Fruit fly (Drosophila melanogaster): ENCODE results near the gene Muc14A.
A peak's percentile ranks its signal among the peaks of the same experiment; 100 is the strongest.

Muc14A gene

DNA sequence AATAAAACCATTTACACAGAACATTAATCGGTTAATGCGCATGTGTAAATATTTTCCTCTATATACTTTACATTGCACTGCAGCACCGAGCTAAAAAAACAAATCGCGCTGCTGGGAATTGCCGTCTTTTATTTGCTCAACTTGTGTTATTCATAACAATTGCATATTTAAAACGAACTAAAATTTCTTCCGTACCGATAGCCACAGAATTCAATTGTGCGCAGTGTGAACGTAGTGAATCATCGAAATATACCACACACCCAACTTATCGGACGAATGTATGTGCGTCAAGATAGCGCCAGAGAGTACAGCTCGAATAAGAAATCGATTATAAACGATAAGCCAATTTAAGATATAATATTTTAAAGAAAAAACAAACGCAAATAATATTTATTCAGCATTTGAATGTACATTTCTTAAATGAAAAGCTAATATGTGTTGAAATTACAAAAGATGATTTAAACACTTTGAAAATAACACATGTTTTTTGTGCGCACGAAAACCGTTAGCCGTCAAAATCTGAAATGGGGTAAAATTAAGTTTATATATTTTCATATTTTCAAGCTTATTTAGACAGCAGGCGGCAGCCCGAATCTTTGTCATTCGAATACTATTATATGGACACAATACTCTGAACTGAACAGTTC is 3.2 kb upstream of the Muc14A start, which contains the start of the genes vap and CG12698:
vap (minus strand) TSS at position 262 of the 647 bp plus-strand sequence.
CG12698 (plus strand) TSS at position 597 of the 647 bp plus-strand sequence.
- TF ChIP-seq ovo (GFP tag; optimal IDR thresholded peaks at IDR 0.05) (peak; percentile 24), CG7045 (GFP tag; optimal IDR thresholded peaks at IDR 0.05) (no peak), toe (GFP tag; optimal IDR thresholded peaks at IDR 0.05) (no peak), kay (GFP tag; ENCODE audit: borderline replicate concordance) (peak; percentile 56), cnc (optimal IDR thresholded peaks at IDR 0.05) (no peak), CG11617 (GFP tag; optimal IDR thresholded peaks at IDR 0.05) (no peak), Clk (GFP tag; optimal IDR thresholded peaks at IDR 0.05) (no peak), CG33017 (tag; optimal IDR thresholded peaks at IDR 0.05) (no peak), CG5204 (GFP tag; optimal IDR thresholded peaks at IDR 0.05) (no peak), Mnt (GFP tag; optimal IDR thresholded peaks at IDR 0.05) (no peak), Hr96 (GFP tag; optimal IDR thresholded peaks at IDR 0.05) (no peak)

DNA sequence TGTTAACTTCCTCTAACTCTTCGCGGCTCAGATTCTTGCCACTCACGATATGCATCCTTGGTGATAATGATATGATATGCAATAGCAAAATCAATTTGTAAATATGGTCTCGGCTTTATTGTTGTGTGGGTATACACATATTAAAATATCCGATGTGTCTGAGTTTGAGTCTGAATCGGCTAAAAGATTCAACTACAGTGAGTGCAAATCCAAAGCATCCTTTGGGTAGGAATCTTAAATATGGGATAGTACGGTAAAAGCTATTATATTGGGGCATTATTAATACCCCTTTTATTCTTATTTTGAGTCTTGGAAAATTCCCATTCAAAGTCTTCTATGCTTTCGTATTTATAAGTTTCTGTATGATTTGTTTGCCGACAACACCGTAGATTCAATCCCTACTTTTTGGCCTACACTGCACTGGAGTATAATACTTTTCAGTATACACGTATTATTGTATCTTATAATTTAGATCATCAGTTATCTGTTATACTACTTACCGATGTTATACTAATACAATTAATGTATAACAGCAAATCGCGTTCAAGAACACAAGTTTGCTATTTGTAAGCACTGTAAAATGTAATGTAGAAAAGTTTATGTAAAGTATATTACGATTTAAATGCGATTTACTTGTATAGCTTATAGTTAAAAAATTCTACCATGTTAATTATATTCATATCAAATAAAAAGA is 54.0 kb downstream of the Muc14A start, which contains the start of gene CG12395:
CG12395 (minus strand) TSS at position 179 of the 694 bp plus-strand sequence.
- no peak for TF ChIP-seq toe (GFP tag; optimal IDR thresholded peaks at IDR 0.05)
- no peak for TF ChIP-seq CG7045 (GFP tag; optimal IDR thresholded peaks at IDR 0.05)
- no peak for TF ChIP-seq kay (GFP tag; ENCODE audit: borderline replicate concordance)
- TF ChIP-seq Hr96 (GFP tag; optimal IDR thresholded peaks at IDR 0.05), result no peak
- no peak for TF ChIP-seq CG33017 (tag; optimal IDR thresholded peaks at IDR 0.05)
- no peak for TF ChIP-seq cic (GFP tag; optimal IDR thresholded peaks at IDR 0.05)
- no peak for TF ChIP-seq tj (GFP tag; optimal IDR thresholded peaks at IDR 0.05)
- TF ChIP-seq CG12768 (GFP tag; optimal IDR thresholded peaks at IDR 0.05), result no peak
- no peak for TF ChIP-seq CG11617 (GFP tag; optimal IDR thresholded peaks at IDR 0.05)
- no peak for TF ChIP-seq Mnt (GFP tag; optimal IDR thresholded peaks at IDR 0.05)
- no peak for TF ChIP-seq CG5204 (GFP tag; optimal IDR thresholded peaks at IDR 0.05)
- TF ChIP-seq CG1620 (GFP tag; optimal IDR thresholded peaks at IDR 0.05), result no peak
- no peak for TF ChIP-seq ovo (GFP tag; optimal IDR thresholded peaks at IDR 0.05)

DNA sequence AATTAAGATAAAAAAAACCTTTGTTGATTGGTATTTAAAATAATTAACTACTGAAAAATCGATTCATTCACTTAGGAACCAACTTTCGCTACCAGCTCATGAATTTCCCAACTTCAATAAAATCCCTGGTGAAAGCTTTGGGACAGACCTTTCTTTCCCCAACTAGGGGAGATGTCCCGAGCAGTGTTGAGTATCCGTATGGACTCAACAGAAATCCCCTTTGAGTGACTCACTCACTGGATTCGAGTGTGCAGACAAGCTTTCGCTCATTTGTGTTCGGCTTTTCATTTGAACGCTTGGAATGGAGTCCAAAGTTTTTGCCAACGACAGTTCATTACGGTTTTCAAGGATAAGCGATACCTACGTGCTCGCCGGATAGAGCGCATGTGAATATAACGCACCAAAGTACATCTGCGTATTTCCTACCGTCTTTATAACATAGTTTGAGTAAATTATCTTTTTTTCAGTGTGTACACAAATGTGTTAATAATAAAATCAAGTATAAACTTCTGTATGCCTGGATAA is 54.6 kb downstream of the Muc14A start, which contains the start of gene dpr18:
dpr18 (plus strand) TSS at position 325 of the 525 bp plus-strand sequence.
- TF ChIP-seq pad (GFP tag; optimal IDR thresholded peaks at IDR 0.05), result peak; percentile 98
- TF ChIP-seq cnc (optimal IDR thresholded peaks at IDR 0.05), result no peak

DNA sequence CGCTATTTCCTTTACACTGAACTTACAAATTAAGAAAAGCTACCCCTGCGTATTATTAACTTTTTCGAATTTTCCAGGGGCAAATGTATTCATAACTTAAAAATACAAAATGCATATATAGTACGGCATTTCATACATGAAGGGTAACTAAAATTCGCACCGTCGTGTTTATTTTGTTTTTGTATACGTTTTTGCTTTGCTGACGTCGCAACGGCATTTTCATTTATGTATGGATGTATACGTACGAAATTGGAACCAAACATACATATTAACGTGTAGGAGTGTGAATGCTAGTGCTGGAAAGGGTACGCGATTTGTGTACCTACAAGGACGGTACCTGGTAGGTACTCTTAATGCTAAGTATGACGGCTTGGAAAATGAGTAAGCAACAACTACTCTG is 63.3 kb downstream of the Muc14A start:
- no peak for TF ChIP-seq cic (GFP tag; optimal IDR thresholded peaks at IDR 0.05)
- TF ChIP-seq ovo (GFP tag; optimal IDR thresholded peaks at IDR 0.05), result no peak
- no peak for TF ChIP-seq CG7045 (GFP tag; optimal IDR thresholded peaks at IDR 0.05)
- peak; percentile 27 for TF ChIP-seq bab1 (GFP tag; optimal IDR thresholded peaks at IDR 0.05)
- no peak for TF ChIP-seq cnc (optimal IDR thresholded peaks at IDR 0.05)
- no peak for TF ChIP-seq CG33017 (tag; optimal IDR thresholded peaks at IDR 0.05)
- TF ChIP-seq tj (GFP tag; optimal IDR thresholded peaks at IDR 0.05), result peak; percentile 94
- no peak for TF ChIP-seq CG1620 (GFP tag; optimal IDR thresholded peaks at IDR 0.05)
- TF ChIP-seq kay (GFP tag; ENCODE audit: borderline replicate concordance), result no peak
- TF ChIP-seq pad (GFP tag; optimal IDR thresholded peaks at IDR 0.05), result no peak
- TF ChIP-seq Hr96 (GFP tag; optimal IDR thresholded peaks at IDR 0.05), result no peak

DNA sequence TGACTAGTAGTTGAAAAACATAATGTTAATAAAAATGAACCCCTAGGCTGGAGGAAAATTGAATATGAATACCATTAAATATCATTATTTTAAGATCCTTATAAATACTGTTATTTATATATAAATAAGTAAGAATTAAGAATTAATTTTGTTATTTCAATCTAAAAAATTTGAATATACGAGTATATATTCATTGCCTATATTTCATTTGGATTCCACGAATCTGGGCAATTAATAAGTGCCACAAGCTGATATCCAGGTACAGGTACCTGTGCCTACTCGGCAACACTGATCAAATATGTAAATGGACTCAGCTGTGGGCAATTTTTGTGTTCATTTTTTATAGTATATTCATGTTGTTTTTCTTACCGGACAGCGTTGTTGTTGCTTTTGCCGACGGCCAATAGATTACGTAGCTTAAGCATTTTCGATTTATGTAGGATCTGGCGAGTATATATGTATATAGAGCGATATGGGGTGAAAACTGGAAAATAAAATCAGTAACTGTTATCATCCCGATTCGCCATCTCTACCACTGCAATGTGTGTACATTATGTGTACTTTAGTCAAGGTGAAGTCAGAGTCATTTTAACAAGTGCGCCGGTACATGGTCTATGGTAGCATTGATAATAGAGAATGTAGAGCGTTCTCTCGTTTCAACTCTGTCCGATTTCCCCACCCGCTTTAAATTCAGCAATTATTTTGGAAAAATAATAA is 63.9 kb downstream of the Muc14A start:
- TF ChIP-seq CG33017 (tag; optimal IDR thresholded peaks at IDR 0.05) (no peak), Clk (GFP tag; optimal IDR thresholded peaks at IDR 0.05) (no peak), cic (GFP tag; optimal IDR thresholded peaks at IDR 0.05) (no peak), CG5204 (GFP tag; optimal IDR thresholded peaks at IDR 0.05) (no peak), Crg-1 (GFP tag; optimal IDR thresholded peaks at IDR 0.05) (no peak), Hr96 (GFP tag; optimal IDR thresholded peaks at IDR 0.05) (no peak), CG7101 (tag; optimal IDR thresholded peaks at IDR 0.05) (no peak), cnc (optimal IDR thresholded peaks at IDR 0.05) (no peak), pad (GFP tag; optimal IDR thresholded peaks at IDR 0.05) (no peak), CG11617 (GFP tag; optimal IDR thresholded peaks at IDR 0.05) (no peak), ovo (GFP tag; optimal IDR thresholded peaks at IDR 0.05) (no peak), CG12768 (GFP tag; optimal IDR thresholded peaks at IDR 0.05) (no peak)

DNA sequence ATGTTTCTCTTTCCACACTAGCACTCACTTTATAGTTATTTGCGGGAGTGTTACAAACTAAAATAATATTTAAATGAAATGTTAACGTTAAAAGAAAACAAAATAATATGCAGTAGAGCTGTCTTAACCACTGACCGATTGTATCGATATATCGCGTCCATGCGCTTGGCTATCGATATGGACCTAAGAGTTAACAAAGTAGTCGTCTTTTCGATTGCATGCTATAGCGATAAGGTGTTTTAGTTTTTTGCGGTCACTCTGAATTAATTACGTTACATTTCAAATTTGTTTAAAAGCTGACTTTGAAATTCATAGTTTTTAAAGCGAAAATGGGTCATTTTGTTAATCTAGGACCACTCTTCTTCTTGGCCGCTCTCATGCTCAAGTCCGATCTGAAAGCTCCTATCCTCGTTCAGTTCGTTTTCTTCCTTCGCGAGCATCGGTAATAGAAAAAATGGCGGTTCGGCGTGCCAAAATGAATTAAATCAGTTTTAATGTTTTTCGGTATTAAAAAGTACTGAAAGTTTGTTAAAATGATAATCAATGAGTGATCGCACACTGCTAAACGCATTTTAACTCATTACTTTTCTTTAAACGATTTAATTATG is 64.6 kb downstream of the Muc14A start, which contains the start of gene Nipsnap:
Nipsnap (minus strand) TSS at position 194 of the 608 bp plus-strand sequence.
- TF ChIP-seq Mnt (GFP tag; optimal IDR thresholded peaks at IDR 0.05) (peak; percentile 45), CG12768 (GFP tag; optimal IDR thresholded peaks at IDR 0.05) (no peak), CG11617 (GFP tag; optimal IDR thresholded peaks at IDR 0.05) (no peak), Hr96 (GFP tag; optimal IDR thresholded peaks at IDR 0.05) (no peak), CG33017 (tag; optimal IDR thresholded peaks at IDR 0.05) (no peak), CG14711 (tag; optimal IDR thresholded peaks at IDR 0.05) (peak; percentile 20), CG1620 (GFP tag; optimal IDR thresholded peaks at IDR 0.05) (peak; percentile 38), Clk (GFP tag; optimal IDR thresholded peaks at IDR 0.05) (no peak), pad (GFP tag; optimal IDR thresholded peaks at IDR 0.05) (peak; percentile 9), bab1 (GFP tag; optimal IDR thresholded peaks at IDR 0.05) (peak; percentile 37)

Data from whole organism, adult.